Worm (Caenorhabditis elegans) whole organism, L1 larva: Measurements from ENCODE around the gene vmo-1.

Source experiments
- aly-2 ChIP-seq: fragments of 150-350 bp; optimal IDR thresholded peaks from 2 replicates; lab custom pipeline; 2014; ENCODE audit warnings: missing biosample characterization, missing genetic modification characterization
- ama-1 ChIP-seq: fragments of 150-350 bp; optimal IDR thresholded peaks from 2 replicates; lab custom pipeline; 2014
- blmp-1 ChIP-seq: fragments of 150-350 bp; optimal IDR thresholded peaks from 2 replicates; lab custom pipeline; 2014; ENCODE audit warnings: missing biosample characterization, missing genetic modification characterization
- ceh-82 ChIP-seq, 3 experiments: fragments of 150-350 bp in 1 of 3; sonication (generic microtip) in 2 of 3; optimal IDR thresholded peaks; 2 replicates each; lab custom pipeline; 2014 to 2017; ENCODE audit warnings: missing biosample characterization in 3 of 3, missing genetic modification characterization in 3 of 3
- ceh-90 ChIP-seq: sonication (generic microtip); optimal IDR thresholded peaks from 2 replicates; lab custom pipeline; 2016; ENCODE audit warnings: missing genetic modification characterization, missing compliant biosample characterization
- fkh-10 ChIP-seq: sonication (generic microtip); optimal IDR thresholded peaks from 2 replicates; lab custom pipeline; 2017; ENCODE audit warnings: missing biosample characterization, missing genetic modification reagents, missing genetic modification characterization
- hpl-2 ChIP-seq: fragments of 150-350 bp; optimal IDR thresholded peaks from 2 replicates; lab custom pipeline; 2014; ENCODE audit warnings: missing biosample characterization, missing genetic modification reagents, missing genetic modification characterization
- pqm-1 ChIP-seq: sonication (generic microtip); optimal IDR thresholded peaks from 3 replicates; lab custom pipeline; 2017; ENCODE audit warnings: missing biosample characterization, missing genetic modification characterization
- unc-98 ChIP-seq: fragments of 200-800 bp; sonication (Bioruptor generic); IDR thresholded peaks from 2 replicates; pipeline ENCODE4 v1.3.6; 2022; ENCODE audit warnings: missing genetic modification characterization, missing compliant biosample characterization

DNA sequence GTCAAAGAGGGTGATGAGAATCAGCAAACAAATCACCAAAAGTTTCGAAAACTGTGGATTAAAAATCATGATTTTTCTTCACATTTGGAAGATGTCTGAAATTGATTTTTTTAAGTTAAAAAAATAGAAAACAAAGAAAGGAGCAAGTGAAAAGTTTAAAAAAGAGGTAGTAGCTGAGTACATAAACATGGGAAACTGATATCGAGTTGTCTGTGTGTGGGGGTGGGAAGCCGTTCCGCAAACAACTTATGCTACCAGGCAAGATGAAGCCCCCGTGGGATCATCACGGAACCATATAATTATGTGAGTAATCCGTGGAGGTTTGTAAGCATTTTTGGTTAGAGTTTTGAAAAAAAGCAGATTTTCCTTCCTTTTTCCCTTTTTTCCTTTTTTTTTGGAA, 1.8 kb downstream of the vmo-1 start, which contains the start of gene Y38H6C.20:
- no peak for TF ChIP-seq aly-2 (tag; lab: Kevin White, UChicago)
- TF ChIP-seq pqm-1 (tag; lab: Kevin White, UChicago) = no peak
- no peak for TF ChIP-seq ceh-82 (tag; optimal IDR thresholded peaks at IDR 0.05; lab: Kevin White, UChicago)
- TF ChIP-seq blmp-1 = no peak
- TF ChIP-seq ama-1 (lab: Kevin White, UChicago) = no peak
- TF ChIP-seq hpl-2 (GFP tag; lab: Kevin White, UChicago) = no peak
- no peak for TF ChIP-seq ceh-90 (tag; lab: Kevin White, UChicago)
- TF ChIP-seq fkh-10 = no peak
- no peak for TF ChIP-seq unc-98 (GFP tag; lab: Robert Waterston, UW)
